Fruit fly (Drosophila melanogaster) whole organism, adult: ENCODE data around the gene tup.

Experiments used
- CG11617 ChIP-seq: fragments of 200-800 bp; sonication (Bioruptor generic); optimal IDR thresholded peaks from 2 replicates; lab custom pipeline; 2017; ENCODE audit warnings: mild to moderate bottlenecking, missing biosample characterization, missing genetic modification reagents, missing genetic modification characterization
- CG12768 ChIP-seq: fragments of 200-800 bp; sonication (Bioruptor generic); optimal IDR thresholded peaks from 2 replicates; lab custom pipeline; 2017; ENCODE audit warnings: missing biosample characterization, missing genetic modification characterization, mild to moderate bottlenecking, moderate library complexity, missing genetic modification reagents
- CG14711 ChIP-seq: fragments of 200-800 bp; sonication (Bioruptor generic); optimal IDR thresholded peaks from 2 replicates; lab custom pipeline; 2018; ENCODE audit warnings: missing biosample characterization, mild to moderate bottlenecking, missing genetic modification characterization, moderate library complexity
- CG1620 ChIP-seq: fragments of 200-800 bp; sonication (Bioruptor generic); optimal IDR thresholded peaks from 2 replicates; lab custom pipeline; 2016; ENCODE audit warnings: missing biosample characterization, missing genetic modification characterization
- CG33017 ChIP-seq: fragments of 200-800 bp; sonication (Bioruptor generic); optimal IDR thresholded peaks from 2 replicates; lab custom pipeline; 2018; ENCODE audit warnings: missing biosample characterization, mild to moderate bottlenecking, missing genetic modification characterization, moderate library complexity
- CG5204 ChIP-seq: fragments of 200-800 bp; sonication (Bioruptor generic); optimal IDR thresholded peaks from 2 replicates; lab custom pipeline; 2016; ENCODE audit warnings: missing biosample characterization, missing genetic modification characterization
- CG7045 ChIP-seq: fragments of 200-800 bp; sonication (Bioruptor generic); optimal IDR thresholded peaks from 2 replicates; lab custom pipeline; 2017; ENCODE audit warnings: missing biosample characterization, mild to moderate bottlenecking, missing genetic modification characterization
- CG7101 ChIP-seq: fragments of 200-800 bp; sonication (Bioruptor generic); optimal IDR thresholded peaks from 2 replicates; lab custom pipeline; 2018; ENCODE audit warnings: missing biosample characterization, mild to moderate bottlenecking, missing genetic modification characterization, moderate library complexity
- Clk ChIP-seq: fragments of 200-800 bp; sonication (Bioruptor generic); optimal IDR thresholded peaks from 2 replicates; lab custom pipeline; 2017; ENCODE audit warnings: missing biosample characterization, missing genetic modification characterization
- Crg-1 ChIP-seq: fragments of 200-800 bp; sonication (Bioruptor generic); optimal IDR thresholded peaks from 2 replicates; lab custom pipeline; 2016; ENCODE audit warnings: missing biosample characterization, missing genetic modification characterization
- Hr96 ChIP-seq: fragments of 200-800 bp; sonication (Bioruptor generic); optimal IDR thresholded peaks from 2 replicates; lab custom pipeline; 2016; ENCODE audit warnings: missing biosample characterization, missing genetic modification characterization
- Mnt ChIP-seq: fragments of 200-800 bp; sonication (Bioruptor generic); optimal IDR thresholded peaks from 2 replicates; lab custom pipeline; 2016; ENCODE audit warnings: missing biosample characterization, mild to moderate bottlenecking, missing genetic modification characterization
- bab1 ChIP-seq: fragments of 200-800 bp; sonication (Bioruptor generic); optimal IDR thresholded peaks from 3 replicates; lab custom pipeline; 2019; ENCODE audit warnings: missing biosample characterization, mild to moderate bottlenecking, missing genetic modification characterization, moderate library complexity
- cic ChIP-seq: fragments of 200-800 bp; sonication (Bioruptor generic); optimal IDR thresholded peaks from 2 replicates; lab custom pipeline; 2017; ENCODE audit warnings: missing biosample characterization, mild to moderate bottlenecking, missing genetic modification characterization, moderate library complexity
- cnc ChIP-seq, 2 experiments: fragments of >200 bp; optimal IDR thresholded peaks; 2 replicates each; lab custom pipeline; 2017
- kay ChIP-seq: fragments of 200-800 bp; sonication (Bioruptor generic); peaks from one replicate; lab custom pipeline; 2016; ENCODE audit warnings: missing biosample characterization, missing genetic modification characterization, borderline replicate concordance
- pad ChIP-seq: fragments of 200-800 bp; sonication (Bioruptor generic); optimal IDR thresholded peaks from 3 replicates; lab custom pipeline; 2017; ENCODE audit warnings: missing biosample characterization, missing genetic modification characterization, mild to moderate bottlenecking, moderate library complexity, missing genetic modification reagents
- tj ChIP-seq: fragments of 200-800 bp; sonication (Bioruptor generic); optimal IDR thresholded peaks from 3 replicates; lab custom pipeline; 2017; ENCODE audit warnings: missing biosample characterization, mild to moderate bottlenecking, missing genetic modification characterization, moderate library complexity
- toe ChIP-seq: fragments of 200-800 bp; sonication (Bioruptor generic); optimal IDR thresholded peaks from 2 replicates; lab custom pipeline; 2016; ENCODE audit warnings: missing biosample characterization, missing genetic modification characterization

tup gene

dm6 chr2L:18881014-18881660, at the start of gene tup:
TSS of gene tup (minus strand) at chr2L:18881261.
- TF ChIP-seq pad (GFP tag; lab: Kevin White, UChicago) (peak; percentile 87), bab1 (no peak)

dm6 chr2L:18930352-18931122, 49.5 kb upstream of the tup start:
- TF ChIP-seq Clk: no peak
- no peak for TF ChIP-seq CG12768 (GFP tag; lab: Kevin White, UChicago)
- TF ChIP-seq cnc (optimal IDR thresholded peaks at IDR 0.05; lab: Kevin White, UChicago): no peak
- no peak for TF ChIP-seq tj (GFP tag; lab: Kevin White, UChicago)

DNA sequence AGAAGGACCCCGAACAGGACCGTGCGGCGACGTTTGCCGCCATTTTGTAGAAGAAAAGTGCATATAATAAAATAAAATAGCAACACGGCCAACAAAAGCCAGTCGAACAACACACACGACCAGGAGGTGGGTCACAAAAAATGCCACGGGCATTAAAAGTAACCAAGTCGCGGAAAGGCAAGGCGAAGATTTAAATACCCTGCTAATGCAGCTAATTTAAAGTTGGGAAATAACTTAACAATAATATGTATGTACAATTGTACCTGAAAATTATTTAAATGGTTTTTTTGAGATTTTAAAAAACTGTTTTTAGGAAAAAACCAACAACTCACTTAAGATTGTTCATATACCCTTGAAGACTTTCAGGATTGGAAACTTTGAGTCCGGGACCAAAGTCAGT, 48.5 kb upstream of the tup start:
- TF ChIP-seq tj (GFP tag; lab: Kevin White, UChicago) (no peak), kay (GFP tag; lab: Kevin White, UChicago) (no peak), CG33017 (tag; lab: Kevin White, UChicago) (no peak), CG7101 (tag; lab: Kevin White, UChicago) (no peak), Hr96 (GFP tag; lab: Kevin White, UChicago) (no peak), Crg-1 (GFP tag; lab: Kevin White, UChicago) (no peak)

- no peak for TF ChIP-seq Mnt (GFP tag; lab: Kevin White, UChicago)
- no peak for TF ChIP-seq pad (GFP tag; lab: Kevin White, UChicago)
- TF ChIP-seq kay (GFP tag; lab: Kevin White, UChicago): no peak
- TF ChIP-seq CG14711 (tag; lab: Kevin White, UChicago): no peak
- TF ChIP-seq cic (GFP tag; lab: Kevin White, UChicago): no peak
- no peak for TF ChIP-seq Crg-1 (GFP tag; lab: Kevin White, UChicago)
- TF ChIP-seq tj (GFP tag; lab: Kevin White, UChicago): no peak
Measured at dm6 chr2L:18927891-18928290, 46.8 kb upstream of the tup start.

- TF ChIP-seq CG33017 (tag; lab: Kevin White, UChicago) (no peak), CG12768 (GFP tag; lab: Kevin White, UChicago) (no peak), cic (GFP tag; lab: Kevin White, UChicago) (no peak), CG7101 (tag; lab: Kevin White, UChicago) (no peak), cnc (optimal IDR thresholded peaks at IDR 0.05; lab: Kevin White, UChicago) (no peak), CG1620 (GFP tag; lab: Kevin White, UChicago) (no peak), kay (GFP tag; lab: Kevin White, UChicago) (no peak), Hr96 (GFP tag; lab: Kevin White, UChicago) (no peak), pad (GFP tag; lab: Kevin White, UChicago) (no peak), CG11617 (GFP tag; lab: Kevin White, UChicago) (no peak), tj (GFP tag; lab: Kevin White, UChicago) (no peak), CG7045 (GFP tag; lab: Kevin White, UChicago) (no peak), Mnt (GFP tag; lab: Kevin White, UChicago) (no peak), Clk (no peak)
Measured at dm6 chr2L:18925956-18926355, 44.9 kb upstream of the tup start.

- TF ChIP-seq toe (GFP tag; lab: Kevin White, UChicago): no peak
- TF ChIP-seq CG5204 (GFP tag; lab: Kevin White, UChicago): no peak
- TF ChIP-seq kay (GFP tag; lab: Kevin White, UChicago): no peak
- TF ChIP-seq bab1: no peak
- no peak for TF ChIP-seq CG12768 (GFP tag; lab: Kevin White, UChicago)
- TF ChIP-seq cic (GFP tag; lab: Kevin White, UChicago): no peak
- TF ChIP-seq CG7101 (tag; lab: Kevin White, UChicago): no peak
- TF ChIP-seq pad (GFP tag; lab: Kevin White, UChicago): no peak
- no peak for TF ChIP-seq CG7045 (GFP tag; lab: Kevin White, UChicago)
- TF ChIP-seq Clk: no peak
- TF ChIP-seq CG1620 (GFP tag; lab: Kevin White, UChicago): no peak
- TF ChIP-seq Hr96 (GFP tag; lab: Kevin White, UChicago): no peak
- TF ChIP-seq tj (GFP tag; lab: Kevin White, UChicago): no peak
- no peak for TF ChIP-seq CG11617 (GFP tag; lab: Kevin White, UChicago)
- TF ChIP-seq CG33017 (tag; lab: Kevin White, UChicago): no peak
- no peak for TF ChIP-seq CG14711 (tag; lab: Kevin White, UChicago)
- TF ChIP-seq cnc (optimal IDR thresholded peaks at IDR 0.05; lab: Kevin White, UChicago): no peak
- no peak for TF ChIP-seq Mnt (GFP tag; lab: Kevin White, UChicago)
Measured at dm6 chr2L:18925387-18925786, 44.3 kb upstream of the tup start.
